Worm (Caenorhabditis elegans): ENCODE data around the gene F38B7.2.

F38B7.2 gene

ce11 chrV:11534495-11535189 is 9.1 kb upstream of the F38B7.2 start:
- TF ChIP-seq hlh-30 (tag; optimal IDR thresholded peaks at IDR 0.05; ENCODE audit: insufficient read depth) (no peak), elt-2 (tag; optimal IDR thresholded peaks at IDR 0.05) (peak; percentile 67)

- no peak for TF ChIP-seq npax-4 (tag; optimal IDR thresholded peaks at IDR 0.05)
- TF ChIP-seq nfya-1 (tag; optimal IDR thresholded peaks at IDR 0.05), result peak; percentile 3
- TF ChIP-seq ceh-18 (tag; optimal IDR thresholded peaks at IDR 0.05), result peak; percentile 25
- no peak for TF ChIP-seq T23F11.4 (GFP tag; optimal IDR thresholded peaks at IDR 0.05)
- TF ChIP-seq nhr-232 (tag; optimal IDR thresholded peaks at IDR 0.05), result no peak
- no peak for TF ChIP-seq ceh-6 (GFP tag; optimal IDR thresholded peaks at IDR 0.05)
- no peak for TF ChIP-seq lim-6 (tag; optimal IDR thresholded peaks at IDR 0.05)
- no peak for TF ChIP-seq ets-4 (tag; optimal IDR thresholded peaks at IDR 0.05)
- TF ChIP-seq hlh-13 (GFP tag; optimal IDR thresholded peaks at IDR 0.05), result no peak
- TF ChIP-seq syd-9 (tag; optimal IDR thresholded peaks at IDR 0.05), result no peak
- TF ChIP-seq ceh-48 (tag; optimal IDR thresholded peaks at IDR 0.05), result no peak
- TF ChIP-seq rnt-1 (tag; optimal IDR thresholded peaks at IDR 0.05), result peak; percentile 33
- TF ChIP-seq F13H6.1 (tag; optimal IDR thresholded peaks at IDR 0.05), result no peak
- no peak for TF ChIP-seq dmd-4 (tag; optimal IDR thresholded peaks at IDR 0.05; ENCODE audit: borderline replicate concordance)
These were observed 8.2 kb upstream of the F38B7.2 start for ce11 chrV:11535504-11536062.

ce11 chrV:11536667-11537066 is 7.1 kb upstream of the F38B7.2 start:
- peak; percentile 58 for TF ChIP-seq unc-42 (tag; optimal IDR thresholded peaks at IDR 0.05)
- TF ChIP-seq ets-4 (tag; optimal IDR thresholded peaks at IDR 0.05), result no peak

ce11 chrV:11539502-11539901 is 4.3 kb upstream of the F38B7.2 start:
- TF ChIP-seq hlh-8 (tag; optimal IDR thresholded peaks at IDR 0.05) (no peak), ceh-24 (tag; optimal IDR thresholded peaks at IDR 0.05) (no peak), pha-2 (tag; optimal IDR thresholded peaks at IDR 0.05) (no peak), nfya-1 (tag; optimal IDR thresholded peaks at IDR 0.05) (no peak)

- no peak for TF ChIP-seq ceh-31 (tag; optimal IDR thresholded peaks at IDR 0.05)
- TF ChIP-seq dmd-4 (tag; optimal IDR thresholded peaks at IDR 0.05; ENCODE audit: borderline replicate concordance), result no peak
- TF ChIP-seq C38D4.7 (GFP tag; optimal IDR thresholded peaks at IDR 0.05), result peak; percentile 24
These were observed 2.5 kb upstream of the F38B7.2 start for ce11 chrV:11541284-11541683.

- no peak for TF ChIP-seq syd-9 (tag; optimal IDR thresholded peaks at IDR 0.05)
- TF ChIP-seq ttx-3 (tag; optimal IDR thresholded peaks at IDR 0.05), result no peak
- TF ChIP-seq fkh-10 (GFP tag; optimal IDR thresholded peaks at IDR 0.05), result no peak
- TF ChIP-seq unc-3 (GFP tag; conservative IDR thresholded peaks at IDR 0.05), result no peak
- TF ChIP-seq unc-3 (tag; optimal IDR thresholded peaks at IDR 0.05), result no peak
- TF ChIP-seq odd-2 (tag; optimal IDR thresholded peaks at IDR 0.05), result no peak
- no peak for TF ChIP-seq ceh-30 (tag; optimal IDR thresholded peaks at IDR 0.05)
- TF ChIP-seq ceh-14 (tag; optimal IDR thresholded peaks at IDR 0.05), result no peak
- no peak for TF ChIP-seq ceh-34 (tag; optimal IDR thresholded peaks at IDR 0.05)
- no peak for TF ChIP-seq unc-86 (tag; optimal IDR thresholded peaks at IDR 0.05)
- TF ChIP-seq tbx-7 (tag; optimal IDR thresholded peaks at IDR 0.05), result no peak
- TF ChIP-seq ceh-18 (tag; optimal IDR thresholded peaks at IDR 0.05), result no peak
- TF ChIP-seq nhr-232 (tag; optimal IDR thresholded peaks at IDR 0.05), result no peak
- no peak for TF ChIP-seq che-1 (tag; optimal IDR thresholded peaks at IDR 0.05)
- TF ChIP-seq ama-1 (optimal IDR thresholded peaks at IDR 0.05), result no peak
- TF ChIP-seq lim-6 (tag; optimal IDR thresholded peaks at IDR 0.05), result no peak
These were observed 1.5 kb downstream of the F38B7.2 start, which contains the start of gene F38B7.10 for ce11 chrV:11545227-11545626. F38B7.10 (plus strand) TSS chrV:11545527.

Measured in whole organism, late embryonic.